Worm (Caenorhabditis elegans) whole organism, L1 larva: ENCODE data around the gene ZK402.5.

Experiments used
- C04F5.9 ChIP-seq: sonication (generic microtip); optimal IDR thresholded peaks from 2 replicates; lab custom pipeline; 2016; ENCODE audit warnings: missing genetic modification characterization, missing compliant biosample characterization
- efl-1 ChIP-seq, 4 experiments: fragments of 150-350 bp; optimal IDR thresholded peaks in 3 of 4; peaks in 1 of 4; 1 replicate in 1 of 4; 2 replicates in 3 of 4; lab custom pipeline; 2014; ENCODE audit warnings: missing biosample characterization in 2 of 4, missing genetic modification characterization in 2 of 4, missing genetic modification reagents in 2 of 4
- pqm-1 ChIP-seq: sonication (generic microtip); optimal IDR thresholded peaks from 3 replicates; lab custom pipeline; 2017; ENCODE audit warnings: missing biosample characterization, missing genetic modification characterization
- unc-62 ChIP-seq: fragments of 150-350 bp; optimal IDR thresholded peaks from 2 replicates; lab custom pipeline; 2014; ENCODE audit warnings: missing biosample characterization, missing genetic modification reagents, missing genetic modification characterization

DNA sequence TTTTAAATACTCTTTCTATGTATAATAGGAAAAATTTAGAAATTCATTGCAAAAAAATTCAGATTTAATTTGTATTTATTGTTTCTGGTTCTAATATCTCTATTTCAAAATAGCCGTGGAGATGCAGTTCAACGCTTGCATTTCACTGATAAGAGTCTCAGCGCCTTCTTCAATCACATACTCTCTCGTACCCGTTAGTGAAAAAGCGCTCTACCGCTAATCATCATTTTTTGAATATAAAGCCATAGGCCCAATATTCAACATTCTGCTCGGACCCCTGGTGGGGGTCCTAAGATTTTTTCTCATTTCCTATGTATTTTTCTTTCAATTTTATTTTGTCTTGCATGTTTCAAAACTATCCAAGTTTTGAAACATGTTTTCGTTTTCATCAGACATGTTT lies 19.4 kb upstream of the ZK402.5 start:
- TF ChIP-seq efl-1 (optimal IDR thresholded peaks at IDR 0.05; lab: Kevin White, UChicago) (no peak), efl-1 (GFP tag; optimal IDR thresholded peaks at IDR 0.05 in 1 of 2; lab: Kevin White, UChicago) (no peak), unc-62 (no peak), C04F5.9 (no peak), pqm-1 (tag; lab: Kevin White, UChicago) (no peak)
